Worm (Caenorhabditis elegans) whole organism, late embryonic: ENCODE data around the gene C10C6.7.
A peak's percentile ranks its signal among the peaks of the same experiment; 100 is the strongest.

Experiments used
- C08G9.2 ChIP-seq: sonication (generic microtip); optimal IDR thresholded peaks from 2 replicates; lab custom pipeline; 2016; ENCODE audit warnings: mild to moderate bottlenecking, missing genetic modification characterization, moderate library complexity, missing compliant biosample characterization
- ama-1 ChIP-seq: fragments of 150-350 bp; optimal IDR thresholded peaks from 2 replicates; lab custom pipeline; 2014
- ceh-45 ChIP-seq: fragments of 200-800 bp; sonication (Bioruptor generic); IDR thresholded peaks from 2 replicates; pipeline ENCODE4 v1.3.6; 2022; ENCODE audit warnings: missing genetic modification reagents, missing genetic modification characterization, missing compliant biosample characterization
- elt-2 ChIP-seq: sonication (generic microtip); optimal IDR thresholded peaks from 2 replicates; lab custom pipeline; 2016; ENCODE audit warnings: missing genetic modification reagents, missing genetic modification characterization, missing compliant biosample characterization
- nhr-11 ChIP-seq: fragments of 150-350 bp; optimal IDR thresholded peaks from 2 replicates; lab custom pipeline; 2014; ENCODE audit warnings: missing biosample characterization, missing genetic modification characterization
- pha-2 ChIP-seq: sonication (generic microtip); optimal IDR thresholded peaks from 2 replicates; lab custom pipeline; 2017; ENCODE audit warnings: mild to moderate bottlenecking, missing genetic modification characterization, missing compliant biosample characterization
- unc-86 ChIP-seq: sonication (generic microtip); optimal IDR thresholded peaks from 2 replicates; lab custom pipeline; 2016; ENCODE audit warnings: missing genetic modification characterization, missing compliant biosample characterization

- TF ChIP-seq elt-2: peak; percentile 85
- TF ChIP-seq unc-86 (tag; lab: Kevin White, UChicago): no peak
- no peak for TF ChIP-seq ama-1
- no peak for TF ChIP-seq ceh-45
- TF ChIP-seq nhr-11 (tag; lab: Kevin White, UChicago): no peak
- no peak for TF ChIP-seq pha-2 (tag; lab: Kevin White, UChicago)
- no peak for TF ChIP-seq C08G9.2 (tag; lab: Kevin White, UChicago)
These were observed 2.6 kb upstream of the C10C6.7 start, which contains the start of the genes C10C6.13 and wht-2 for ce11 chrIV:11469698-11470591.
